Worm (Caenorhabditis elegans) whole organism, L3 larva: ENCODE measurements around the gene pole-2.

Experiments
- elt-3 ChIP-seq, 3 experiments: fragments of 150-350 bp in 1 of 3; sonication (generic microtip) in 2 of 3; optimal IDR thresholded peaks; 2 replicates in 2 of 3; 4 replicates in 1 of 3; lab custom pipeline; 2014 to 2017; ENCODE audit warnings: missing biosample characterization in 3 of 3, missing genetic modification characterization in 3 of 3
- lin-15B ChIP-seq: fragments of 150-350 bp; optimal IDR thresholded peaks from 2 replicates; lab custom pipeline; 2014; ENCODE audit warnings: missing biosample characterization, missing genetic modification characterization

DNA sequence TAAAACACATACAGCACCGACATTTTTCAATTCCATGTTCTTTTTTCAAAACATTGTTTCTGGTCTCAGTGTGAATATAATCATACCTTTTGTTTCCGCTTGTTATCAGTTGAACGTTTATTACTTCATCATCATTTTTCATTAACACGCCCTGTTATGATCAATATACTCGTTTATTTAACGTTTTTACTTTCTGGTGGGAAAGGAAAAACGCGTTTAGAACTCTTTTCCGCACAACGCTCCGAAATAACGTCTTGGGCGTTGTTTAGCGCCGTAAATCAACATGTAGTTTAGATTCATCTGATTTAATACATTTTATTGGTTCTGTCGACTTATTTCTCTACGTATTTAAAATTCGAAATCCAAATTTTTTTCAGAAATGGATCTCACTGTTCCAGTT, 38.9 kb upstream of the pole-2 start, which contains the start of gene pgm-3:
- peak; percentile 2 for TF ChIP-seq lin-15B (tag; lab: Kevin White, UChicago)
- TF ChIP-seq elt-3 (tag; optimal IDR thresholded peaks at IDR 0.05; lab: Kevin White, UChicago): no peak
